Fruit fly (Drosophila melanogaster) whole organism, embryonic: ENCODE data around the gene CG43439.

Source experiments
- Ada2b ChIP-seq: fragments of 200-800 bp; sonication (Bioruptor generic); IDR thresholded peaks from 2 replicates; pipeline ENCODE4 v1.3.6; 2022; ENCODE audit warnings: missing biosample characterization, missing genetic modification characterization
- Asciz ChIP-seq: fragments of 200-800 bp; sonication (Bioruptor generic); optimal IDR thresholded peaks from 2 replicates; lab custom pipeline; 2017; ENCODE audit warnings: missing biosample characterization, mild to moderate bottlenecking, missing genetic modification characterization, missing genetic modification reagents
- Bdp1 ChIP-seq: fragments of 200-800 bp; sonication (Bioruptor generic); optimal IDR thresholded peaks from 3 replicates; lab custom pipeline; 2016; ENCODE audit warnings: missing biosample characterization, missing genetic modification characterization
- Bgb ChIP-seq: fragments of 200-800 bp; sonication (Bioruptor generic); IDR thresholded peaks from 2 replicates; pipeline ENCODE4 v1.3.6; 2022; ENCODE audit warnings: missing biosample characterization, missing genetic modification characterization; ENCODE audit not compliant: partially characterized antibody
- C15 ChIP-seq: fragments of 200-800 bp; sonication (Bioruptor generic); IDR thresholded peaks from 3 replicates; pipeline ENCODE4 v1.3.6; 2022; ENCODE audit warnings: missing biosample characterization, missing genetic modification characterization
- CG10366 ChIP-seq: fragments of 200-800 bp; sonication (Bioruptor generic); IDR thresholded peaks from 2 replicates; pipeline ENCODE4 v1.3.6; 2022; ENCODE audit warnings: missing biosample characterization, missing genetic modification characterization
- CG10431 ChIP-seq: fragments of 200-800 bp; sonication (Bioruptor generic); optimal IDR thresholded peaks from 3 replicates; lab custom pipeline; 2018; ENCODE audit warnings: missing biosample characterization, mild to moderate bottlenecking, missing genetic modification characterization
- CG10654 ChIP-seq: fragments of 200-800 bp; sonication (Bioruptor generic); optimal IDR thresholded peaks from 2 replicates; lab custom pipeline; 2016; ENCODE audit warnings: missing biosample characterization, missing genetic modification characterization
- CG11398 ChIP-seq: fragments of 200-800 bp; sonication (Bioruptor generic); optimal IDR thresholded peaks from 2 replicates; lab custom pipeline; 2016; ENCODE audit warnings: missing biosample characterization, missing genetic modification characterization
- CG12155 ChIP-seq: fragments of 200-800 bp; sonication (Bioruptor generic); optimal IDR thresholded peaks from 3 replicates; lab custom pipeline; 2016; ENCODE audit warnings: missing biosample characterization, missing genetic modification characterization
- CG12236 ChIP-seq: fragments of 200-800 bp; sonication (Bioruptor generic); optimal IDR thresholded peaks from 2 replicates; lab custom pipeline; 2016; ENCODE audit warnings: missing biosample characterization, missing genetic modification characterization
- CG14441 ChIP-seq: fragments of 200-800 bp; sonication (Bioruptor generic); IDR thresholded peaks from 2 replicates; pipeline ENCODE4 v1.3.6; 2022; ENCODE audit warnings: missing biosample characterization, missing genetic modification characterization
- CG14667 ChIP-seq: fragments of 200-800 bp; sonication (Bioruptor generic); IDR thresholded peaks from 2 replicates; pipeline ENCODE4 v1.3.6; 2022; ENCODE audit warnings: missing biosample characterization, missing genetic modification characterization
- CG17361 ChIP-seq: fragments of 200-800 bp; sonication (Bioruptor generic); IDR thresholded peaks from 3 replicates; pipeline ENCODE4 v1.3.6; 2022; ENCODE audit warnings: missing biosample characterization, missing genetic modification characterization
- CG18619 ChIP-seq: fragments of 200-800 bp; sonication (Bioruptor generic); optimal IDR thresholded peaks from 3 replicates; lab custom pipeline; 2017; ENCODE audit warnings: missing biosample characterization, mild to moderate bottlenecking, missing genetic modification characterization
- CG18764 ChIP-seq: fragments of 200-800 bp; sonication (Bioruptor generic); optimal IDR thresholded peaks from 3 replicates; lab custom pipeline; 2016; ENCODE audit warnings: missing biosample characterization, missing genetic modification characterization
- CG2129 ChIP-seq: fragments of 200-800 bp; sonication (Bioruptor generic); IDR thresholded peaks from 2 replicates; pipeline ENCODE4 v1.3.6; 2022; ENCODE audit warnings: missing biosample characterization, missing genetic modification characterization; ENCODE audit not compliant: partially characterized antibody
- CG30020 ChIP-seq: fragments of 200-800 bp; optimal IDR thresholded peaks from 2 replicates; lab custom pipeline; 2019; ENCODE audit warnings: missing biosample characterization, mild to moderate bottlenecking, missing genetic modification characterization, moderate library complexity
- CG31365 ChIP-seq: fragments of 200-800 bp; sonication (Bioruptor generic); optimal IDR thresholded peaks from 2 replicates; lab custom pipeline; 2018; ENCODE audit warnings: missing biosample characterization, mild to moderate bottlenecking, missing genetic modification characterization
- CG6175 ChIP-seq: fragments of 200-800 bp; sonication (Bioruptor generic); IDR thresholded peaks from 3 replicates; pipeline ENCODE4 v1.3.6; 2022; ENCODE audit warnings: missing biosample characterization, missing genetic modification characterization
- CG6854 ChIP-seq: fragments of 200-800 bp; sonication (Bioruptor generic); optimal IDR thresholded peaks from 3 replicates; lab custom pipeline; 2017; ENCODE audit warnings: missing biosample characterization, mild to moderate bottlenecking, missing genetic modification characterization
- CG8765 ChIP-seq: fragments of 200-800 bp; sonication (Bioruptor generic); IDR thresholded peaks from 2 replicates; pipeline ENCODE4 v1.3.6; 2022; ENCODE audit warnings: missing biosample characterization, missing genetic modification characterization
- Camta ChIP-seq: fragments of 200-800 bp; sonication (Bioruptor generic); optimal IDR thresholded peaks from 2 replicates; lab custom pipeline; 2016; ENCODE audit warnings: missing biosample characterization, missing genetic modification characterization
- Dll ChIP-seq: fragments of 200-800 bp; sonication (Bioruptor generic); IDR thresholded peaks from 4 replicates; pipeline ENCODE4 v1.3.6; 2022; ENCODE audit warnings: missing biosample characterization, missing genetic modification characterization; ENCODE audit not compliant: partially characterized antibody
- Eip74EF ChIP-seq, 2 experiments: fragments of 200-800 bp in 1 of 2; fragments of >200 bp in 1 of 2; sonication (Bioruptor generic) in 1 of 2; optimal IDR thresholded peaks; 2 replicates each; lab custom pipeline; 2017 to 2019; ENCODE audit warnings: missing biosample characterization in 2 of 2, missing genetic modification characterization in 2 of 2, mild to moderate bottlenecking in 1 of 2, moderate library complexity in 1 of 2
- HmgD ChIP-seq: fragments of 200-800 bp; sonication (Bioruptor generic); optimal IDR thresholded peaks from 3 replicates; lab custom pipeline; 2016; ENCODE audit warnings: missing biosample characterization, missing genetic modification characterization
- Hr3 ChIP-seq: fragments of 200-800 bp; sonication (Bioruptor generic); optimal IDR thresholded peaks from 3 replicates; lab custom pipeline; 2016; ENCODE audit warnings: missing biosample characterization, missing genetic modification characterization
- Lim3 ChIP-seq: fragments of 200-800 bp; sonication (Bioruptor generic); IDR thresholded peaks from 2 replicates; pipeline ENCODE4 v1.3.6; 2022; ENCODE audit warnings: missing biosample characterization, missing genetic modification characterization
- NFAT ChIP-seq: fragments of 200-800 bp; sonication (Bioruptor generic); IDR thresholded peaks from 2 replicates; pipeline ENCODE4 v1.3.6; 2022; ENCODE audit warnings: missing biosample characterization, missing genetic modification characterization
- Rfx ChIP-seq: fragments of 200-800 bp; sonication (Bioruptor generic); IDR thresholded peaks from 2 replicates; pipeline ENCODE4 v1.3.6; 2022; ENCODE audit warnings: missing biosample characterization, missing genetic modification characterization
- Sox100B ChIP-seq: fragments of 200-800 bp; sonication (Bioruptor generic); optimal IDR thresholded peaks from 3 replicates; lab custom pipeline; 2018; ENCODE audit warnings: missing biosample characterization, mild to moderate bottlenecking, missing genetic modification characterization
- Ssrp ChIP-seq: fragments of 200-800 bp; sonication (Bioruptor generic); optimal IDR thresholded peaks from 2 replicates; lab custom pipeline; 2018; ENCODE audit warnings: missing biosample characterization, mild to moderate bottlenecking, missing genetic modification characterization, moderate library complexity
- Vsx1 ChIP-seq: fragments of 200-800 bp; sonication (Bioruptor generic); optimal IDR thresholded peaks from 2 replicates; lab custom pipeline; 2017; ENCODE audit warnings: missing biosample characterization, mild to moderate bottlenecking, missing genetic modification characterization, missing genetic modification reagents
- btn ChIP-seq: fragments of 200-800 bp; sonication (Bioruptor generic); optimal IDR thresholded peaks from 2 replicates; lab custom pipeline; 2016; ENCODE audit warnings: missing biosample characterization, missing genetic modification characterization
- cwo ChIP-seq: fragments of 200-800 bp; sonication (Bioruptor generic); optimal IDR thresholded peaks from 3 replicates; lab custom pipeline; 2017; ENCODE audit warnings: missing biosample characterization, missing genetic modification characterization, mild to moderate bottlenecking, moderate library complexity, missing genetic modification reagents
- emc ChIP-seq: fragments of 200-800 bp; sonication (Bioruptor generic); optimal IDR thresholded peaks from 2 replicates; lab custom pipeline; 2016; ENCODE audit warnings: missing biosample characterization, missing genetic modification characterization
- eyg ChIP-seq: fragments of 200-800 bp; sonication (Bioruptor generic); optimal IDR thresholded peaks from 3 replicates; lab custom pipeline; 2016; ENCODE audit warnings: missing biosample characterization, missing genetic modification characterization
- gsb-n ChIP-seq: fragments of 200-800 bp; sonication (Bioruptor generic); optimal IDR thresholded peaks from 3 replicates; lab custom pipeline; 2018; ENCODE audit warnings: missing biosample characterization, mild to moderate bottlenecking, missing genetic modification characterization
- inv ChIP-seq: fragments of 200-800 bp; sonication (Bioruptor generic); IDR thresholded peaks from 2 replicates; pipeline ENCODE4 v1.3.6; 2022; ENCODE audit warnings: missing biosample characterization, missing genetic modification characterization; ENCODE audit not compliant: partially characterized antibody
- kay ChIP-seq: fragments of 200-800 bp; sonication (Bioruptor generic); optimal IDR thresholded peaks from 2 replicates; lab custom pipeline; 2016; ENCODE audit warnings: missing biosample characterization, missing genetic modification characterization
- mirr ChIP-seq: fragments of 200-800 bp; sonication (Bioruptor generic); optimal IDR thresholded peaks from 3 replicates; lab custom pipeline; 2018; ENCODE audit warnings: missing biosample characterization, mild to moderate bottlenecking, missing genetic modification characterization
- pros ChIP-seq: fragments of 200-800 bp; sonication (Bioruptor generic); optimal IDR thresholded peaks from 3 replicates; lab custom pipeline; 2019; ENCODE audit warnings: missing biosample characterization, mild to moderate bottlenecking, missing genetic modification characterization, moderate library complexity
- pum ChIP-seq: fragments of 200-800 bp; sonication (Bioruptor generic); optimal IDR thresholded peaks from 2 replicates; lab custom pipeline; 2016; ENCODE audit warnings: missing biosample characterization, missing genetic modification characterization
- salm ChIP-seq: fragments of 200-800 bp; sonication (Bioruptor generic); optimal IDR thresholded peaks from 2 replicates; lab custom pipeline; 2018; ENCODE audit warnings: missing biosample characterization, mild to moderate bottlenecking, missing genetic modification characterization
- sens-2 ChIP-seq: fragments of 200-800 bp; sonication (Bioruptor generic); IDR thresholded peaks from 2 replicates; pipeline ENCODE4 v1.3.6; 2022; ENCODE audit warnings: missing biosample characterization, missing genetic modification characterization
- slbo ChIP-seq: fragments of 200-800 bp; sonication (Bioruptor generic); IDR thresholded peaks from 2 replicates; pipeline ENCODE4 v1.3.6; 2022; ENCODE audit warnings: missing biosample characterization, missing genetic modification characterization
- sug ChIP-seq: fragments of 200-800 bp; optimal IDR thresholded peaks from 2 replicates; lab custom pipeline; 2019; ENCODE audit warnings: missing biosample characterization, mild to moderate bottlenecking, missing genetic modification characterization, moderate library complexity
- vvl ChIP-seq: fragments of 200-800 bp; sonication (Bioruptor generic); IDR thresholded peaks from 2 replicates; pipeline ENCODE4 v1.3.6; 2022; ENCODE audit warnings: missing biosample characterization, missing genetic modification characterization
- wek ChIP-seq: fragments of 200-800 bp; sonication (Bioruptor generic); optimal IDR thresholded peaks from 3 replicates; lab custom pipeline; 2018; ENCODE audit warnings: missing biosample characterization, mild to moderate bottlenecking, missing genetic modification characterization, moderate library complexity

Gene CG43439

dm6 chr3L:6964488-6965152 is 19.8 kb downstream of the CG43439 start, which contains the start of gene sgl (continued):
- peak in 1 of 2 experiments; percentile 4 for TF ChIP-seq Eip74EF (GFP tag; optimal IDR thresholded peaks at IDR 0.05; lab: Kevin White, UChicago)
- TF ChIP-seq Bdp1 (GFP tag; lab: Kevin White, UChicago): no peak
- TF ChIP-seq pros (GFP tag; lab: Kevin White, UChicago): peak; percentile 15
- no peak for TF ChIP-seq Hr3 (GFP tag; lab: Kevin White, UChicago)
- peak; percentile 64; the same call in 1 of the 2 replicates for TF ChIP-seq NFAT
- TF ChIP-seq inv: peak; percentile 25; the same call in 1 of the 2 replicates
- TF ChIP-seq CG11398: peak; percentile 56
- TF ChIP-seq CG6854 (GFP tag; lab: Kevin White, UChicago): peak; percentile 13
- no peak for TF ChIP-seq CG14667 (GFP tag; lab: Robert Waterston, UW)
- TF ChIP-seq Asciz: no peak
- TF ChIP-seq Camta (GFP tag; lab: Kevin White, UChicago): peak; percentile 56
- TF ChIP-seq sug (tag; lab: Kevin White, UChicago): peak; percentile 37
- TF ChIP-seq Rfx (GFP tag; lab: Robert Waterston, UW): peak; percentile 69
- no peak for TF ChIP-seq CG18619
- TF ChIP-seq mirr: peak; percentile 34
- TF ChIP-seq C15 (GFP tag; lab: Robert Waterston, UW): no peak
- TF ChIP-seq CG31365 (tag; lab: Kevin White, UChicago): no peak
- peak; percentile 15 for TF ChIP-seq gsb-n (tag; lab: Kevin White, UChicago)
- no peak for TF ChIP-seq Ssrp (tag; lab: Kevin White, UChicago)
- TF ChIP-seq emc: no peak
- no peak for TF ChIP-seq Sox100B (GFP tag; lab: Kevin White, UChicago)
- TF ChIP-seq CG12155 (GFP tag; lab: Kevin White, UChicago): no peak
- peak; percentile 22 for TF ChIP-seq eyg (GFP tag; lab: Kevin White, UChicago)
- no peak for TF ChIP-seq kay (GFP tag; lab: Kevin White, UChicago)
- peak; percentile 29 for TF ChIP-seq wek (GFP tag; lab: Kevin White, UChicago)
- TF ChIP-seq CG30020 (tag; lab: Kevin White, UChicago): peak; percentile 30
- no peak for TF ChIP-seq CG18764 (GFP tag; lab: Kevin White, UChicago)
- TF ChIP-seq cwo: peak; percentile 53
- TF ChIP-seq HmgD (GFP tag; lab: Kevin White, UChicago): peak; percentile 73
- peak; percentile 60; the same call in 2 of the 4 replicates for TF ChIP-seq Dll (GFP tag; lab: Robert Waterston, UW)
- no peak; the same call in 1 of the 2 replicates for TF ChIP-seq CG2129
- TF ChIP-seq Bgb: peak; percentile 62; the same call in 1 of the 2 replicates
- TF ChIP-seq salm (tag; lab: Kevin White, UChicago): no peak
- 0 out of 2 replicates have a peak, but pooled peaks have one; percentile 5 for TF ChIP-seq CG8765 (GFP tag; lab: Robert Waterston, UW)
- TF ChIP-seq CG14441 (GFP tag; lab: Robert Waterston, UW): 0 out of 2 replicates have a peak, but pooled peaks have one; percentile 18
- TF ChIP-seq CG17361: 0 out of 3 replicates have a peak, but pooled peaks have one; percentile 6
- TF ChIP-seq CG12236 (GFP tag; lab: Kevin White, UChicago): peak; percentile 20
- no peak for TF ChIP-seq CG6175
- TF ChIP-seq CG10654 (GFP tag; lab: Kevin White, UChicago): no peak
- TF ChIP-seq sens-2 (GFP tag; lab: Robert Waterston, UW): peak; percentile 47
- no peak for TF ChIP-seq btn (GFP tag; lab: Kevin White, UChicago)
- TF ChIP-seq slbo (GFP tag; lab: Robert Waterston, UW): peak; percentile 48
- TF ChIP-seq pum (GFP tag; lab: Kevin White, UChicago): no peak
- peak; percentile 66 for TF ChIP-seq vvl (GFP tag; lab: Robert Waterston, UW)
- no peak for TF ChIP-seq CG10366 (GFP tag; lab: Robert Waterston, UW)
- peak; percentile 46; the same call in 1 of the 2 replicates for TF ChIP-seq Ada2b (GFP tag; lab: Robert Waterston, UW)
- TF ChIP-seq Vsx1 (GFP tag; lab: Kevin White, UChicago): no peak
- no peak for TF ChIP-seq CG10431
- TF ChIP-seq Lim3 (GFP tag; lab: Robert Waterston, UW): no peak
